Worm (Caenorhabditis elegans): ENCODE results near the gene lido-7.

ce11 chrII:2992300-2992699 lies 4.2 kb downstream of the lido-7 start:
- no peak for TF ChIP-seq zag-1 (tag; optimal IDR thresholded peaks at IDR 0.05)
- no peak for TF ChIP-seq snpc-4 (tag; optimal IDR thresholded peaks at IDR 0.05)
- TF ChIP-seq fos-1 (tag; optimal IDR thresholded peaks at IDR 0.05) = no peak
- TF ChIP-seq nhr-77 (tag; optimal IDR thresholded peaks at IDR 0.05) = no peak
- TF ChIP-seq blmp-1 (tag; optimal IDR thresholded peaks at IDR 0.05) = no peak
- TF ChIP-seq elt-2 (tag; optimal IDR thresholded peaks at IDR 0.05) = no peak
- no peak for TF ChIP-seq aly-2 (tag; optimal IDR thresholded peaks at IDR 0.05)

Data from whole organism, L1 larva.